Fruit fly (Drosophila melanogaster): ENCODE measurements around the gene Ack.

Ack gene

dm6 chr3L:4119636-4120357 is 11.8 kb downstream of the Ack start (continued):
- no peak for TF ChIP-seq CG12391 (tag; optimal IDR thresholded peaks at IDR 0.05)
- no peak for TF ChIP-seq CG7987 (GFP tag; optimal IDR thresholded peaks at IDR 0.05)
- peak; percentile 49 for TF ChIP-seq exex (tag; optimal IDR thresholded peaks at IDR 0.05)
- no peak for TF ChIP-seq Ptx1 (GFP tag; IDR thresholded peaks at IDR 0.05)
- TF ChIP-seq sim (GFP tag; IDR thresholded peaks at IDR 0.05), result no peak
- peak; percentile 71 for TF ChIP-seq mirr (GFP tag; optimal IDR thresholded peaks at IDR 0.05)
- TF ChIP-seq Ravus (GFP tag; IDR thresholded peaks at IDR 0.05), result no peak
- TF ChIP-seq CG17186 (GFP tag; optimal IDR thresholded peaks at IDR 0.05), result no peak
- no peak for TF ChIP-seq bigmax (GFP tag; optimal IDR thresholded peaks at IDR 0.05)
- TF ChIP-seq dmrt99B (tag; optimal IDR thresholded peaks at IDR 0.05), result peak; percentile 5
- TF ChIP-seq ERR (GFP tag; optimal IDR thresholded peaks at IDR 0.05), result no peak
- TF ChIP-seq CG34376 (GFP tag; optimal IDR thresholded peaks at IDR 0.05), result no peak
- TF ChIP-seq CG6791 (GFP tag; IDR thresholded peaks at IDR 0.05; ENCODE audit: partially characterized antibody), result no peak
- TF ChIP-seq CG4854 (GFP tag; optimal IDR thresholded peaks at IDR 0.05), result no peak
- TF ChIP-seq ems (GFP tag; optimal IDR thresholded peaks at IDR 0.05), result no peak
- no peak for TF ChIP-seq fd102C (GFP tag; optimal IDR thresholded peaks at IDR 0.05)
- TF ChIP-seq Deaf1 (tag; optimal IDR thresholded peaks at IDR 0.05), result no peak
- TF ChIP-seq sug (tag; optimal IDR thresholded peaks at IDR 0.05), result peak; percentile 72
- TF ChIP-seq CG2199 (GFP tag; IDR thresholded peaks at IDR 0.05), result 0 out of 3 replicates have a peak, but pooled peaks have one; percentile 49
- TF ChIP-seq pho (GFP tag; optimal IDR thresholded peaks at IDR 0.05), result peak; percentile 8
- no peak for TF ChIP-seq H2.0 (GFP tag; IDR thresholded peaks at IDR 0.05)
- no peak for TF ChIP-seq sqz (GFP tag; optimal IDR thresholded peaks at IDR 0.05)
- no peak for TF ChIP-seq HLH3B (GFP tag; IDR thresholded peaks at IDR 0.05)
- TF ChIP-seq trem (tag; optimal IDR thresholded peaks at IDR 0.05), result no peak
- peak; percentile 16 for TF ChIP-seq Lpt (GFP tag; optimal IDR thresholded peaks at IDR 0.05)
- no peak for TF ChIP-seq Meics (GFP tag; optimal IDR thresholded peaks at IDR 0.05)
- TF ChIP-seq HHEX (GFP tag; optimal IDR thresholded peaks at IDR 0.05), result no peak
- TF ChIP-seq ken (GFP tag; IDR thresholded peaks at IDR 0.05), result no peak
- no peak for TF ChIP-seq CG7745 (tag; optimal IDR thresholded peaks at IDR 0.05)
- TF ChIP-seq Med (GFP tag), result peak; percentile 38
- TF ChIP-seq CG30020 (tag; optimal IDR thresholded peaks at IDR 0.05), result no peak
- peak; percentile 7 for TF ChIP-seq CG11504 (tag; optimal IDR thresholded peaks at IDR 0.05)
- no peak for TF ChIP-seq dimm (GFP tag; IDR thresholded peaks at IDR 0.05)
- no peak for TF ChIP-seq CG2875 (GFP tag; optimal IDR thresholded peaks at IDR 0.05)

- TF ChIP-seq otp (GFP tag; IDR thresholded peaks at IDR 0.05), result no peak
- peak; percentile 84 for TF ChIP-seq D19A (tag; optimal IDR thresholded peaks at IDR 0.05)
- TF ChIP-seq CG2199 (GFP tag; IDR thresholded peaks at IDR 0.05), result 0 out of 3 replicates have a peak, but pooled peaks have one; percentile 10
- TF ChIP-seq ci (GFP tag; IDR thresholded peaks at IDR 0.05), result no peak
- peak in 1 of 2 experiments; percentile 2 for TF ChIP-seq Hr51 (GFP tag; optimal IDR thresholded peaks at IDR 0.05)
- TF ChIP-seq CG13894 (tag; optimal IDR thresholded peaks at IDR 0.05), result peak; percentile 19
- peak; percentile 89 for TF ChIP-seq z (GFP tag; IDR thresholded peaks at IDR 0.05)
Measured at dm6 chr3L:4120358-4121349, 12.7 kb downstream of the Ack start.

Data from whole organism, embryonic.